Fruit fly (Drosophila melanogaster): Measurements from ENCODE around the gene enc.

dm6 chr3L:3816772-3817483, 1.6 kb upstream of the enc start:
- TF ChIP-seq psq (GFP tag; optimal IDR thresholded peaks at IDR 0.05) (no peak), Jra (GFP tag; optimal IDR thresholded peaks at IDR 0.05) (no peak), Abd-B (GFP tag; optimal IDR thresholded peaks at IDR 0.05) (no peak), Sp1 (GFP tag; optimal IDR thresholded peaks at IDR 0.05) (no peak), Mio (GFP tag; optimal IDR thresholded peaks at IDR 0.05) (no peak), Hr78 (GFP tag; optimal IDR thresholded peaks at IDR 0.05) (no peak)
